Worm (Caenorhabditis elegans): ENCODE data around the gene mltn-5.

The mltn-5 gene

ce11 chrII:13888278-13888677, 36.7 kb upstream of the mltn-5 start, which contains the start of gene mcd-1 (continued):
- TF ChIP-seq unc-130 (tag; optimal IDR thresholded peaks at IDR 0.05) (no peak), ceh-88 (GFP tag; IDR thresholded peaks at IDR 0.05) (no peak), C16A3.4 (tag; optimal IDR thresholded peaks at IDR 0.05) (peak; percentile 59), fkh-10 (GFP tag; optimal IDR thresholded peaks at IDR 0.05) (peak; percentile 13), mep-1 (tag; optimal IDR thresholded peaks at IDR 0.05) (peak; percentile 26), ztf-4 (tag; optimal IDR thresholded peaks at IDR 0.05) (no peak), nhr-237 (tag; optimal IDR thresholded peaks at IDR 0.05) (no peak), xbp-1 (tag; optimal IDR thresholded peaks at IDR 0.05) (peak; percentile 47), unc-86 (tag; optimal IDR thresholded peaks at IDR 0.05) (peak; percentile 26)

ce11 chrII:13896279-13896774, 28.7 kb upstream of the mltn-5 start:
- TF ChIP-seq mef-2 (tag; optimal IDR thresholded peaks at IDR 0.05) (no peak), ceh-8 (GFP tag; optimal IDR thresholded peaks at IDR 0.05) (peak; percentile 40)

- TF ChIP-seq hpl-2 (GFP tag; optimal IDR thresholded peaks at IDR 0.05) (no peak), C04F5.9 (tag; optimal IDR thresholded peaks at IDR 0.05) (no peak), irx-1 (tag; optimal IDR thresholded peaks at IDR 0.05) (no peak), rnt-1 (tag; optimal IDR thresholded peaks at IDR 0.05) (no peak), skn-1 (tag; optimal IDR thresholded peaks at IDR 0.05) (no peak)
Observed at ce11 chrII:13899777-13900176, 25.2 kb upstream of the mltn-5 start.

- TF ChIP-seq nhr-20 (tag; optimal IDR thresholded peaks at IDR 0.05) (no peak), ces-1 (GFP tag; optimal IDR thresholded peaks at IDR 0.05) (no peak), irx-1 (tag; optimal IDR thresholded peaks at IDR 0.05) (no peak), efl-1 (optimal IDR thresholded peaks at IDR 0.05) (no peak), efl-1 (GFP tag; optimal IDR thresholded peaks at IDR 0.05 in 1 of 2) (no peak), swsn-7 (tag; optimal IDR thresholded peaks at IDR 0.05) (no peak), lin-39 (tag; optimal IDR thresholded peaks at IDR 0.05) (no peak), ztf-4 (tag; optimal IDR thresholded peaks at IDR 0.05) (no peak), mef-2 (tag; optimal IDR thresholded peaks at IDR 0.05) (no peak), nhr-77 (tag; optimal IDR thresholded peaks at IDR 0.05) (no peak), alr-1 (tag; optimal IDR thresholded peaks at IDR 0.05; ENCODE audit: borderline replicate concordance) (no peak), pax-3 (tag; optimal IDR thresholded peaks at IDR 0.05) (no peak), lin-13 (GFP tag; optimal IDR thresholded peaks at IDR 0.05) (no peak), dsc-1 (tag; optimal IDR thresholded peaks at IDR 0.05) (no peak), nhr-84 (tag; optimal IDR thresholded peaks at IDR 0.05) (no peak), hpl-2 (GFP tag; optimal IDR thresholded peaks at IDR 0.05) (no peak)
Observed at ce11 chrII:13902014-13902413, 23.0 kb upstream of the mltn-5 start, which contains the start of gene W02B8.1. W02B8.1 (minus strand) TSS chrII:13902114.

ce11 chrII:13903482-13903881, 21.5 kb upstream of the mltn-5 start:
- no peak for TF ChIP-seq unc-98 (GFP tag; IDR thresholded peaks at IDR 0.05)
- no peak for TF ChIP-seq lin-39 (tag; optimal IDR thresholded peaks at IDR 0.05)
- TF ChIP-seq hpl-2 (GFP tag; optimal IDR thresholded peaks at IDR 0.05): no peak
- TF ChIP-seq pag-3 (tag; optimal IDR thresholded peaks at IDR 0.05; ENCODE audit: borderline replicate concordance, insufficient read depth): no peak
- peak; percentile 69 for TF ChIP-seq rnt-1 (tag; optimal IDR thresholded peaks at IDR 0.05)
- TF ChIP-seq pqm-1 (tag; optimal IDR thresholded peaks at IDR 0.05): no peak
- TF ChIP-seq ztf-4 (tag; optimal IDR thresholded peaks at IDR 0.05): peak; percentile 0
- peak in 1 of 3 experiments; percentile 21 for TF ChIP-seq dpl-1 (GFP tag; optimal IDR thresholded peaks at IDR 0.05)
- TF ChIP-seq lin-13 (GFP tag; optimal IDR thresholded peaks at IDR 0.05): no peak
- no peak for TF ChIP-seq nhr-90 (tag; optimal IDR thresholded peaks at IDR 0.05; ENCODE audit: poor library complexity)
- peak; percentile 31 for TF ChIP-seq unc-130 (tag; optimal IDR thresholded peaks at IDR 0.05)
- peak; percentile 73 for TF ChIP-seq lin-14 (GFP tag; optimal IDR thresholded peaks at IDR 0.05)
- no peak for TF ChIP-seq vab-15 (tag; optimal IDR thresholded peaks at IDR 0.05)
- TF ChIP-seq lin-35 (GFP tag; optimal IDR thresholded peaks at IDR 0.05): peak in 1 of 2 experiments; percentile 9
- TF ChIP-seq nhr-76 (tag; optimal IDR thresholded peaks at IDR 0.05): no peak
- peak; percentile 57 for TF ChIP-seq nhr-71 (tag; optimal IDR thresholded peaks at IDR 0.05)
- TF ChIP-seq sptf-1 (tag; optimal IDR thresholded peaks at IDR 0.05): no peak
- no peak for TF ChIP-seq ama-1 (optimal IDR thresholded peaks at IDR 0.05)
- TF ChIP-seq ceh-90 (tag; optimal IDR thresholded peaks at IDR 0.05): no peak
- TF ChIP-seq tbx-2 (tag; optimal IDR thresholded peaks at IDR 0.05): no peak
- TF ChIP-seq snu-23 (GFP tag; optimal IDR thresholded peaks at IDR 0.05): peak; percentile 50
- peak; percentile 4 for TF ChIP-seq nhr-20 (tag; optimal IDR thresholded peaks at IDR 0.05)
- no peak for TF ChIP-seq nhr-84 (tag; optimal IDR thresholded peaks at IDR 0.05)
- TF ChIP-seq blmp-1 (tag; optimal IDR thresholded peaks at IDR 0.05): no peak
- TF ChIP-seq dsc-1 (tag; optimal IDR thresholded peaks at IDR 0.05): peak; percentile 26
- TF ChIP-seq unc-62 (GFP tag; optimal IDR thresholded peaks at IDR 0.05): no peak
- peak; percentile 18 to 46 for TF ChIP-seq lsy-2 (tag; optimal IDR thresholded peaks at IDR 0.05)

Data from whole organism, L1 larva.